Worm (Caenorhabditis elegans): ENCODE results near the gene gtf-2H3.

The gtf-2H3 gene

ce11 chrIII:10112958-10113357, 7.0 kb downstream of the gtf-2H3 start, which contains the start of gene vps-29:
Gene vps-29, minus strand, starts transcription at chrIII:10113058.
- TF ChIP-seq C08G9.2 (tag; optimal IDR thresholded peaks at IDR 0.05) (no peak), zip-5 (tag; optimal IDR thresholded peaks at IDR 0.05) (no peak)

DNA sequence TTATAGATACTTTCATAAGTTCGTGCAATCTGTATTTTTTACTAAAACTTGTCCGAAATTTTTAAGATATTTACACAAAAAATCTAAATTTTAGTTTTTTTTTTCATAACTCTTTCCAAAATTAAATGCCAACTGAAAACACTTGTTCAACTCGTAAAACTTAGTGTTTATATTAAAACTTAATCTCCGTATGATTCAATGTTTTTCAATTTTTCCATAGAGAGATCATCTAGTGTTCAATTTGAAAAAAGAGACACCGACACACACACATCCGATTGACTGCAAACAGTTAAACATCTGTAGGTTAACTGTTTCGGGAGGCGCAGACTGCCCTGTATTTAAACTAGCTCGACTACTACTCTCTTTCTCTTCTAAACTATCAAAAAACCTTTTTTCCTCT, 11.0 kb downstream of the gtf-2H3 start, which contains the start of gene T16H12.9:
Gene T16H12.9 (plus strand): TSS at position 301 of the 400 bp plus-strand sequence.
- TF ChIP-seq hlh-8 (tag; optimal IDR thresholded peaks at IDR 0.05): no peak
- no peak for TF ChIP-seq tbx-2 (tag; optimal IDR thresholded peaks at IDR 0.05)
- TF ChIP-seq hlh-6 (tag; optimal IDR thresholded peaks at IDR 0.05): no peak
- no peak for TF ChIP-seq fkh-6 (tag; optimal IDR thresholded peaks at IDR 0.05)
- no peak for TF ChIP-seq lin-11 (tag; optimal IDR thresholded peaks at IDR 0.05)
- no peak for TF ChIP-seq ceh-2 (tag; optimal IDR thresholded peaks at IDR 0.05)
- no peak for TF ChIP-seq ceh-34 (tag; optimal IDR thresholded peaks at IDR 0.05)
- no peak for TF ChIP-seq pat-9 (tag; optimal IDR thresholded peaks at IDR 0.05)
- TF ChIP-seq pqm-1 (tag; optimal IDR thresholded peaks at IDR 0.05): no peak
- no peak for TF ChIP-seq ttx-3 (tag; optimal IDR thresholded peaks at IDR 0.05)
- TF ChIP-seq ceh-14 (tag; optimal IDR thresholded peaks at IDR 0.05): no peak
- no peak for TF ChIP-seq fkh-10 (GFP tag; optimal IDR thresholded peaks at IDR 0.05)

ce11 chrIII:10106390-10106789, 13.6 kb downstream of the gtf-2H3 start, which contains the start of gene srt-55:
Gene srt-55, minus strand, starts transcription at chrIII:10106490.
- TF ChIP-seq ceh-45 (GFP tag; IDR thresholded peaks at IDR 0.05) (no peak), nfya-1 (tag; optimal IDR thresholded peaks at IDR 0.05) (no peak), hlh-6 (tag; optimal IDR thresholded peaks at IDR 0.05) (no peak), T23F11.4 (GFP tag; optimal IDR thresholded peaks at IDR 0.05) (no peak), odd-2 (tag; optimal IDR thresholded peaks at IDR 0.05) (no peak), C38D4.7 (GFP tag; optimal IDR thresholded peaks at IDR 0.05) (no peak), ceh-9 (tag; optimal IDR thresholded peaks at IDR 0.05) (no peak), npax-4 (tag; optimal IDR thresholded peaks at IDR 0.05) (no peak), pha-4 (tag; optimal IDR thresholded peaks at IDR 0.05) (no peak), K02D7.2 (tag; optimal IDR thresholded peaks at IDR 0.05) (no peak), pha-2 (tag; optimal IDR thresholded peaks at IDR 0.05) (no peak), sdc-2 (tag; optimal IDR thresholded peaks at IDR 0.05) (no peak)

DNA sequence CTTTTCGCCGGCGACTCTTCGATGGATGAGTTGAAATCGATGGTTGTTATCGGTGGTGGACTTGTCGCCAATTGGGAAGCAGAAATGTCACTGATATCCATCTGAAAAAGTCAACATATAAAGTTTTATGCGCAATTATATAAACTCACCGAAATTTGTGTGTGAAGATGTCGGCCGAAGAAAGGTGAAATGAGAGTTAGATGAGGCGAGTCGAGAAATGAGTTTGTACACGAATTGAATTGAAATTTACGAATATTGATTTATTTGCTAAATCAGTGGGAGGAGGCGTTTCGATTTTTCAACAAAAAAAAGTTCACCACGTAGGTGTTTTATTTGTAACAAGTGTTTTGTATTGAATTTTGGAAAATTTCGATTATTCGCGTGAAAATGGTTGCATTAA, 18.6 kb downstream of the gtf-2H3 start, which contains the start of gene kel-10:
Gene kel-10 (minus strand): TSS at position 101 of the 400 bp plus-strand sequence.
- TF ChIP-seq fkh-6 (tag; optimal IDR thresholded peaks at IDR 0.05) (no peak), fax-1 (tag; optimal IDR thresholded peaks at IDR 0.05) (no peak), unc-86 (tag; optimal IDR thresholded peaks at IDR 0.05) (no peak)

ce11 chrIII:10097981-10098380, 22.0 kb downstream of the gtf-2H3 start, which contains the start of gene spop-1:
Gene spop-1, minus strand, starts transcription at chrIII:10098081.
- no peak for TF ChIP-seq madf-2 (tag; optimal IDR thresholded peaks at IDR 0.05)
- no peak for TF ChIP-seq elt-4 (tag; optimal IDR thresholded peaks at IDR 0.05)
- no peak for TF ChIP-seq fkh-6 (tag; optimal IDR thresholded peaks at IDR 0.05)

ce11 chrIII:10096525-10096972, 23.4 kb downstream of the gtf-2H3 start:
- TF ChIP-seq ceh-6 (GFP tag; optimal IDR thresholded peaks at IDR 0.05) (no peak), ama-1 (optimal IDR thresholded peaks at IDR 0.05) (no peak), eyg-1 (tag; optimal IDR thresholded peaks at IDR 0.05) (no peak), tbx-2 (tag; optimal IDR thresholded peaks at IDR 0.05) (peak; percentile 84), pha-4 (tag; optimal IDR thresholded peaks at IDR 0.05) (no peak), lim-6 (tag; optimal IDR thresholded peaks at IDR 0.05) (no peak), odd-2 (tag; optimal IDR thresholded peaks at IDR 0.05) (no peak), ets-4 (tag; optimal IDR thresholded peaks at IDR 0.05) (peak; percentile 71), ceh-2 (tag; optimal IDR thresholded peaks at IDR 0.05) (peak; percentile 78), Y22D7AL.16 (tag; optimal IDR thresholded peaks at IDR 0.05) (no peak), hlh-15 (tag; optimal IDR thresholded peaks at IDR 0.05) (no peak), dve-1 (tag; optimal IDR thresholded peaks at IDR 0.05) (peak; percentile 63), rnt-1 (tag; optimal IDR thresholded peaks at IDR 0.05) (peak; percentile 63), zip-5 (tag; optimal IDR thresholded peaks at IDR 0.05) (no peak), ceh-18 (tag; optimal IDR thresholded peaks at IDR 0.05) (peak; percentile 78), unc-3 (GFP tag; conservative IDR thresholded peaks at IDR 0.05) (no peak), unc-3 (tag; optimal IDR thresholded peaks at IDR 0.05) (no peak), unc-86 (tag; optimal IDR thresholded peaks at IDR 0.05) (no peak), pros-1 (tag; optimal IDR thresholded peaks at IDR 0.05) (peak; percentile 67), pax-1 (tag; optimal IDR thresholded peaks at IDR 0.05) (peak; percentile 25), hlh-8 (tag; optimal IDR thresholded peaks at IDR 0.05) (peak; percentile 38), C08G9.2 (tag; optimal IDR thresholded peaks at IDR 0.05) (peak; percentile 53), che-1 (tag; optimal IDR thresholded peaks at IDR 0.05) (no peak)

Measured in whole organism, late embryonic.